Worm (Caenorhabditis elegans) whole organism, late embryonic: ENCODE data around the gene alh-1.

Experiments used
- ama-1 ChIP-seq: fragments of 150-350 bp; optimal IDR thresholded peaks from 2 replicates; lab custom pipeline; 2014
- dmd-4 ChIP-seq: sonication (generic microtip); optimal IDR thresholded peaks from 2 replicates; lab custom pipeline; 2016; ENCODE audit warnings: borderline replicate concordance, missing genetic modification characterization, missing compliant biosample characterization
- elt-4 ChIP-seq: sonication (generic microtip); optimal IDR thresholded peaks from 2 replicates; lab custom pipeline; 2016; ENCODE audit warnings: missing genetic modification characterization, missing compliant biosample characterization
- fkh-10 ChIP-seq: fragments of 150-350 bp; optimal IDR thresholded peaks from 2 replicates; lab custom pipeline; 2014; ENCODE audit warnings: missing biosample characterization, missing genetic modification reagents, missing genetic modification characterization
- gmeb-2 ChIP-seq: sonication (generic microtip); optimal IDR thresholded peaks from 2 replicates; lab custom pipeline; 2016; ENCODE audit warnings: missing genetic modification characterization, inconsistent platforms, missing compliant biosample characterization
- hlh-30 ChIP-seq: sonication (generic microtip); optimal IDR thresholded peaks from 2 replicates; lab custom pipeline; 2017; ENCODE audit warnings: antibody characterized with exemption, missing genetic modification characterization, missing compliant biosample characterization; ENCODE audit not compliant: insufficient read depth
- mec-3 ChIP-seq: sonication (generic microtip); optimal IDR thresholded peaks from 2 replicates; lab custom pipeline; 2016; ENCODE audit warnings: borderline replicate concordance, missing genetic modification characterization, missing compliant biosample characterization
- nfya-1 ChIP-seq: sonication (generic microtip); optimal IDR thresholded peaks from 2 replicates; lab custom pipeline; 2017; ENCODE audit warnings: missing genetic modification characterization, mild to moderate bottlenecking, missing compliant biosample characterization, antibody characterized with exemption, moderate library complexity
- pha-4 ChIP-seq: fragments of 150-350 bp; optimal IDR thresholded peaks from 2 replicates; lab custom pipeline; 2018; ENCODE audit warnings: missing biosample characterization, missing genetic modification reagents, missing genetic modification characterization
- pqm-1 ChIP-seq: sonication (generic microtip); optimal IDR thresholded peaks from 2 replicates; lab custom pipeline; 2016; ENCODE audit warnings: missing genetic modification characterization, missing compliant biosample characterization
- rnt-1 ChIP-seq: sonication (generic microtip); optimal IDR thresholded peaks from 2 replicates; lab custom pipeline; 2016; ENCODE audit warnings: missing genetic modification characterization, missing compliant biosample characterization
- zip-5 ChIP-seq: sonication (generic microtip); optimal IDR thresholded peaks from 2 replicates; lab custom pipeline; 2016; ENCODE audit warnings: missing genetic modification characterization, missing compliant biosample characterization

DNA sequence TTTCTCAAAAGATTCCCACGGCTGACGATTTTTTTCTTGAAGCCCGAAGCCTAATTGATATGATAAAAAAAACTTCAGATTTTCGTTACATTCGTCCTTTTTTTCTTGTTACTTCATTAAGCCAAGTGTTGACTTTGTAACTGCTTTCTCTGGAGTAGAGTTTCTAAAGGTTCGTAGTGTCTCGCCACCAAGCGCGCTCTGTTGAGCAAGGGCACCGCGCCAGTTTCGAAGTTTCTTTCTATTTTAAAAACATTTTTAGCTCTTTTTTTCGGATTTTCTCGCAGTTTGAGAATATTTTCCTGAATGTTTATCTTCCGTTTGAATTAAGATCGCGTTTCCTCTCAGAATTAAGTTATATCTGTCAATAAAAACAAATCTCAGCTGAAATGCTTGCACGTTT lies 995 bp upstream of the alh-1 start:
- TF ChIP-seq hlh-30 (no peak), dmd-4 (tag; lab: Kevin White, UChicago) (no peak), pqm-1 (no peak), nfya-1 (no peak), mec-3 (tag; lab: Kevin White, UChicago) (no peak), gmeb-2 (tag; lab: Kevin White, UChicago) (no peak), pha-4 (no peak), ama-1 (lab: Kevin White, UChicago) (no peak), rnt-1 (tag; lab: Kevin White, UChicago) (no peak), zip-5 (tag; lab: Kevin White, UChicago) (no peak), fkh-10 (no peak), elt-4 (tag; lab: Kevin White, UChicago) (no peak)
